Worm (Caenorhabditis elegans) whole organism, L1 larva: ENCODE measurements around the gene mvk-1.

Experiments used
- C16A3.4 ChIP-seq: fragments of 150-350 bp; optimal IDR thresholded peaks from 2 replicates; lab custom pipeline; 2014; ENCODE audit warnings: missing biosample characterization, missing genetic modification characterization
- C34B4.2 ChIP-seq: sonication (generic microtip); optimal IDR thresholded peaks from 2 replicates; lab custom pipeline; 2017; ENCODE audit warnings: mild to moderate bottlenecking, missing genetic modification characterization, missing compliant biosample characterization
- ama-1 ChIP-seq: fragments of 150-350 bp; optimal IDR thresholded peaks from 2 replicates; lab custom pipeline; 2014
- ceh-90 ChIP-seq: sonication (generic microtip); optimal IDR thresholded peaks from 2 replicates; lab custom pipeline; 2016; ENCODE audit warnings: missing genetic modification characterization, missing compliant biosample characterization
- ces-1 ChIP-seq: fragments of 150-350 bp; optimal IDR thresholded peaks from 2 replicates; lab custom pipeline; 2014; ENCODE audit warnings: missing biosample characterization, missing genetic modification reagents, missing genetic modification characterization
- dpl-1 ChIP-seq, 3 experiments: fragments of 150-350 bp in 2 of 3; sonication (generic microtip) in 1 of 3; optimal IDR thresholded peaks; 2 replicates each; lab custom pipeline; 2014 to 2017; ENCODE audit warnings: missing biosample characterization in 3 of 3, missing genetic modification characterization in 3 of 3, missing genetic modification reagents in 3 of 3
- efl-1 ChIP-seq, 4 experiments: fragments of 150-350 bp; optimal IDR thresholded peaks in 3 of 4; peaks in 1 of 4; 1 replicate in 1 of 4; 2 replicates in 3 of 4; lab custom pipeline; 2014; ENCODE audit warnings: missing biosample characterization in 2 of 4, missing genetic modification characterization in 2 of 4, missing genetic modification reagents in 2 of 4
- egl-13 ChIP-seq: sonication (generic microtip); optimal IDR thresholded peaks from 2 replicates; lab custom pipeline; 2016; ENCODE audit warnings: missing genotype, missing genetic modification reagents, missing genetic modification characterization, missing compliant biosample characterization
- egl-27 ChIP-seq, 2 experiments: fragments of 150-350 bp in 1 of 2; sonication (generic microtip); optimal IDR thresholded peaks; 3 replicates each; lab custom pipeline; 2017 to 2018; ENCODE audit warnings: missing biosample characterization in 2 of 2, missing genetic modification characterization in 2 of 2, missing genetic modification reagents in 2 of 2
- elt-3 ChIP-seq, 6 experiments: fragments of 150-350 bp in 1 of 6; sonication (generic microtip); optimal IDR thresholded peaks; 2 replicates each; lab custom pipeline; 2017 to 2018; ENCODE audit warnings: missing biosample characterization in 6 of 6, missing genetic modification characterization in 6 of 6, inconsistent platforms in 1 of 6
- fkh-10 ChIP-seq: sonication (generic microtip); optimal IDR thresholded peaks from 2 replicates; lab custom pipeline; 2017; ENCODE audit warnings: missing biosample characterization, missing genetic modification reagents, missing genetic modification characterization
- fos-1 ChIP-seq: fragments of 150-350 bp; optimal IDR thresholded peaks from 2 replicates; lab custom pipeline; 2014; ENCODE audit warnings: missing biosample characterization, missing genetic modification characterization
- grh-1 ChIP-seq: fragments of 200-800 bp; sonication (Bioruptor generic); IDR thresholded peaks from 2 replicates; pipeline ENCODE4 v1.3.6; 2022; ENCODE audit warnings: missing genetic modification reagents, missing genetic modification characterization, missing compliant biosample characterization
- hlh-17 ChIP-seq: fragments of 200-800 bp; sonication (Bioruptor generic); optimal IDR thresholded peaks from 2 replicates; lab custom pipeline; 2018; ENCODE audit warnings: missing genetic modification characterization, mild to moderate bottlenecking, missing compliant biosample characterization, moderate library complexity, borderline replicate concordance
- irx-1 ChIP-seq: sonication (generic microtip); optimal IDR thresholded peaks from 2 replicates; lab custom pipeline; 2016; ENCODE audit warnings: missing genetic modification characterization, missing compliant biosample characterization
- lin-14 ChIP-seq: fragments of 200-800 bp; sonication (Bioruptor generic); optimal IDR thresholded peaks from 2 replicates; lab custom pipeline; 2018; ENCODE audit warnings: mild to moderate bottlenecking, missing genetic modification characterization, moderate library complexity, missing compliant biosample characterization
- lin-35 ChIP-seq, 2 experiments: fragments of 150-350 bp; optimal IDR thresholded peaks; 2 replicates each; lab custom pipeline; 2014; ENCODE audit warnings: missing biosample characterization in 2 of 2, missing genetic modification characterization in 2 of 2, missing genetic modification reagents in 2 of 2
- mdl-1 ChIP-seq, 2 experiments: fragments of 150-350 bp; optimal IDR thresholded peaks; 2 replicates each; lab custom pipeline; 2014 to 2017; ENCODE audit warnings: missing biosample characterization in 2 of 2, missing genetic modification characterization in 2 of 2, inconsistent platforms in 1 of 2
- mef-2 ChIP-seq: fragments of 150-350 bp; optimal IDR thresholded peaks from 2 replicates; lab custom pipeline; 2014; ENCODE audit warnings: missing biosample characterization, missing genetic modification characterization
- mep-1 ChIP-seq: fragments of 150-350 bp; optimal IDR thresholded peaks from 2 replicates; lab custom pipeline; 2014; ENCODE audit warnings: missing biosample characterization, missing genetic modification characterization
- nhr-11 ChIP-seq: fragments of 150-350 bp; optimal IDR thresholded peaks from 2 replicates; lab custom pipeline; 2014; ENCODE audit warnings: missing biosample characterization, missing genetic modification characterization
- nhr-237 ChIP-seq: fragments of 150-350 bp; optimal IDR thresholded peaks from 2 replicates; lab custom pipeline; 2014; ENCODE audit warnings: missing biosample characterization, missing genetic modification characterization
- nhr-28 ChIP-seq: fragments of 150-350 bp; optimal IDR thresholded peaks from 2 replicates; lab custom pipeline; 2014; ENCODE audit warnings: missing biosample characterization, missing genetic modification characterization
- nhr-76 ChIP-seq: sonication (generic microtip); optimal IDR thresholded peaks from 2 replicates; lab custom pipeline; 2017; ENCODE audit warnings: missing biosample characterization, missing genetic modification characterization
- nhr-85 ChIP-seq: sonication (generic microtip); peaks from one replicate; lab custom pipeline; 2016; ENCODE audit warnings: missing genetic modification characterization, inconsistent platforms, missing compliant biosample characterization
- nhr-90 ChIP-seq: sonication (generic microtip); optimal IDR thresholded peaks from 2 replicates; lab custom pipeline; 2016; ENCODE audit warnings: mild to moderate bottlenecking, missing genetic modification characterization, missing compliant biosample characterization; ENCODE audit not compliant: poor library complexity
- pqm-1 ChIP-seq: sonication (generic microtip); optimal IDR thresholded peaks from 3 replicates; lab custom pipeline; 2017; ENCODE audit warnings: missing biosample characterization, missing genetic modification characterization
- sptf-1 ChIP-seq: fragments of 150-350 bp; optimal IDR thresholded peaks from 2 replicates; lab custom pipeline; 2014; ENCODE audit warnings: missing biosample characterization, missing genetic modification characterization
- sup-37 ChIP-seq: fragments of 200-800 bp; sonication (Bioruptor generic); optimal IDR thresholded peaks from 2 replicates; lab custom pipeline; 2018; ENCODE audit warnings: mild to moderate bottlenecking, missing genetic modification characterization, missing compliant biosample characterization
- swsn-7 ChIP-seq: sonication (generic microtip); optimal IDR thresholded peaks from 2 replicates; lab custom pipeline; 2016; ENCODE audit warnings: missing genetic modification characterization, missing compliant biosample characterization
- unc-130 ChIP-seq: fragments of 150-350 bp; optimal IDR thresholded peaks from 2 replicates; lab custom pipeline; 2017; ENCODE audit warnings: missing biosample characterization, missing genetic modification characterization, inconsistent platforms
- unc-62 ChIP-seq: fragments of 150-350 bp; optimal IDR thresholded peaks from 2 replicates; lab custom pipeline; 2014; ENCODE audit warnings: missing biosample characterization, missing genetic modification reagents, missing genetic modification characterization
- ztf-11 ChIP-seq, 2 experiments: sonication (generic microtip); optimal IDR thresholded peaks; 2 replicates each; lab custom pipeline; 2016 to 2017; ENCODE audit warnings: missing genetic modification characterization in 2 of 2, missing biosample characterization in 1 of 2, missing compliant biosample characterization in 1 of 2

The mvk-1 gene

ce11 chrIII:6170038-6170437, 34.0 kb upstream of the mvk-1 start (continued):
- TF ChIP-seq fos-1 (tag; lab: Kevin White, UChicago) (peak; percentile 25), nhr-85 (tag; lab: Kevin White, UChicago) (peak; percentile 67)

- no peak for TF ChIP-seq ama-1 (lab: Kevin White, UChicago)
- no peak for TF ChIP-seq grh-1 (GFP tag; lab: Robert Waterston, UW)
- TF ChIP-seq mef-2: no peak
- TF ChIP-seq mdl-1 (tag; optimal IDR thresholded peaks at IDR 0.05; lab: Kevin White, UChicago): no peak
- no peak for TF ChIP-seq efl-1 (optimal IDR thresholded peaks at IDR 0.05; lab: Kevin White, UChicago)
- TF ChIP-seq efl-1 (GFP tag; optimal IDR thresholded peaks at IDR 0.05 in 1 of 2; lab: Kevin White, UChicago): peak in 1 of 2 experiments; percentile 26
- no peak for TF ChIP-seq egl-13 (tag; lab: Kevin White, UChicago)
- no peak for TF ChIP-seq ces-1 (GFP tag; lab: Kevin White, UChicago)
- TF ChIP-seq sptf-1 (tag; lab: Kevin White, UChicago): no peak
- no peak for TF ChIP-seq nhr-90 (tag; lab: Kevin White, UChicago)
- TF ChIP-seq lin-35 (GFP tag; optimal IDR thresholded peaks at IDR 0.05; lab: Kevin White, UChicago): peak in 1 of 2 experiments; percentile 45
- TF ChIP-seq nhr-11 (tag; lab: Kevin White, UChicago): no peak
- no peak for TF ChIP-seq elt-3 (tag; optimal IDR thresholded peaks at IDR 0.05; lab: Kevin White, UChicago)
- TF ChIP-seq lin-14 (GFP tag; lab: Kevin White, UChicago): peak; percentile 8
- no peak for TF ChIP-seq C34B4.2 (tag; lab: Kevin White, UChicago)
- peak; percentile 1 for TF ChIP-seq C16A3.4
- TF ChIP-seq mep-1: peak; percentile 7
- TF ChIP-seq fos-1 (tag; lab: Kevin White, UChicago): no peak
- no peak for TF ChIP-seq unc-62 (GFP tag; lab: Kevin White, UChicago)
- TF ChIP-seq ceh-90 (tag; lab: Kevin White, UChicago): no peak
These were observed 32.6 kb upstream of the mvk-1 start, which contains the start of gene efk-1 for ce11 chrIII:6168497-6169227. Gene efk-1 (minus strand): TSS chrIII:6168547.

- TF ChIP-seq nhr-76 (tag; lab: Kevin White, UChicago) (no peak), ama-1 (lab: Kevin White, UChicago) (no peak), irx-1 (tag; lab: Kevin White, UChicago) (no peak), unc-130 (tag; lab: Kevin White, UChicago) (no peak), lin-35 (GFP tag; optimal IDR thresholded peaks at IDR 0.05; lab: Kevin White, UChicago) (no peak), nhr-237 (tag; lab: Kevin White, UChicago) (no peak), swsn-7 (tag; lab: Kevin White, UChicago) (no peak)
- TF ChIP-seq, all 84 proteins: peak for 0
These were observed 30.6 kb upstream of the mvk-1 start for ce11 chrIII:6166634-6167033.

ce11 chrIII:6165240-6165639, 29.2 kb upstream of the mvk-1 start:
- TF ChIP-seq swsn-7 (tag; lab: Kevin White, UChicago) (no peak), egl-27 (tag; optimal IDR thresholded peaks at IDR 0.05; lab: Kevin White, UChicago) (no peak), nhr-237 (tag; lab: Kevin White, UChicago) (no peak), nhr-28 (tag; lab: Kevin White, UChicago) (no peak), ztf-11 (tag; optimal IDR thresholded peaks at IDR 0.05; lab: Kevin White, UChicago) (no peak), fkh-10 (GFP tag; lab: Kevin White, UChicago) (no peak), dpl-1 (GFP tag; optimal IDR thresholded peaks at IDR 0.05; lab: Kevin White, UChicago) (no peak), hlh-17 (GFP tag; lab: Kevin White, UChicago) (no peak), pqm-1 (tag; lab: Kevin White, UChicago) (no peak), sup-37 (GFP tag; lab: Kevin White, UChicago) (no peak)
